Fruit fly (Drosophila melanogaster) whole organism, adult: ENCODE data around the gene CG31776.

Source experiments
- CG11617 ChIP-seq: fragments of 200-800 bp; sonication (Bioruptor generic); optimal IDR thresholded peaks from 2 replicates; lab custom pipeline; 2017; ENCODE audit warnings: mild to moderate bottlenecking, missing biosample characterization, missing genetic modification reagents, missing genetic modification characterization
- CG12768 ChIP-seq: fragments of 200-800 bp; sonication (Bioruptor generic); optimal IDR thresholded peaks from 2 replicates; lab custom pipeline; 2017; ENCODE audit warnings: missing biosample characterization, missing genetic modification characterization, mild to moderate bottlenecking, moderate library complexity, missing genetic modification reagents
- CG14711 ChIP-seq: fragments of 200-800 bp; sonication (Bioruptor generic); optimal IDR thresholded peaks from 2 replicates; lab custom pipeline; 2018; ENCODE audit warnings: missing biosample characterization, mild to moderate bottlenecking, missing genetic modification characterization, moderate library complexity
- CG1620 ChIP-seq: fragments of 200-800 bp; sonication (Bioruptor generic); optimal IDR thresholded peaks from 2 replicates; lab custom pipeline; 2016; ENCODE audit warnings: missing biosample characterization, missing genetic modification characterization
- CG33017 ChIP-seq: fragments of 200-800 bp; sonication (Bioruptor generic); optimal IDR thresholded peaks from 2 replicates; lab custom pipeline; 2018; ENCODE audit warnings: missing biosample characterization, mild to moderate bottlenecking, missing genetic modification characterization, moderate library complexity
- CG5204 ChIP-seq: fragments of 200-800 bp; sonication (Bioruptor generic); optimal IDR thresholded peaks from 2 replicates; lab custom pipeline; 2016; ENCODE audit warnings: missing biosample characterization, missing genetic modification characterization
- CG7045 ChIP-seq: fragments of 200-800 bp; sonication (Bioruptor generic); optimal IDR thresholded peaks from 2 replicates; lab custom pipeline; 2017; ENCODE audit warnings: missing biosample characterization, mild to moderate bottlenecking, missing genetic modification characterization
- CG7101 ChIP-seq: fragments of 200-800 bp; sonication (Bioruptor generic); optimal IDR thresholded peaks from 2 replicates; lab custom pipeline; 2018; ENCODE audit warnings: missing biosample characterization, mild to moderate bottlenecking, missing genetic modification characterization, moderate library complexity
- Clk ChIP-seq: fragments of 200-800 bp; sonication (Bioruptor generic); optimal IDR thresholded peaks from 2 replicates; lab custom pipeline; 2017; ENCODE audit warnings: missing biosample characterization, missing genetic modification characterization
- Crg-1 ChIP-seq: fragments of 200-800 bp; sonication (Bioruptor generic); optimal IDR thresholded peaks from 2 replicates; lab custom pipeline; 2016; ENCODE audit warnings: missing biosample characterization, missing genetic modification characterization
- Hr96 ChIP-seq: fragments of 200-800 bp; sonication (Bioruptor generic); optimal IDR thresholded peaks from 2 replicates; lab custom pipeline; 2016; ENCODE audit warnings: missing biosample characterization, missing genetic modification characterization
- Mnt ChIP-seq: fragments of 200-800 bp; sonication (Bioruptor generic); optimal IDR thresholded peaks from 2 replicates; lab custom pipeline; 2016; ENCODE audit warnings: missing biosample characterization, mild to moderate bottlenecking, missing genetic modification characterization
- bab1 ChIP-seq: fragments of 200-800 bp; sonication (Bioruptor generic); optimal IDR thresholded peaks from 3 replicates; lab custom pipeline; 2019; ENCODE audit warnings: missing biosample characterization, mild to moderate bottlenecking, missing genetic modification characterization, moderate library complexity
- cic ChIP-seq: fragments of 200-800 bp; sonication (Bioruptor generic); optimal IDR thresholded peaks from 2 replicates; lab custom pipeline; 2017; ENCODE audit warnings: missing biosample characterization, mild to moderate bottlenecking, missing genetic modification characterization, moderate library complexity
- cnc ChIP-seq, 2 experiments: fragments of >200 bp; optimal IDR thresholded peaks; 2 replicates each; lab custom pipeline; 2017
- kay ChIP-seq: fragments of 200-800 bp; sonication (Bioruptor generic); peaks from one replicate; lab custom pipeline; 2016; ENCODE audit warnings: missing biosample characterization, missing genetic modification characterization, borderline replicate concordance
- ovo ChIP-seq: fragments of 200-800 bp; sonication (Bioruptor generic); optimal IDR thresholded peaks from 2 replicates; lab custom pipeline; 2016; ENCODE audit warnings: missing biosample characterization, missing genetic modification characterization
- pad ChIP-seq: fragments of 200-800 bp; sonication (Bioruptor generic); optimal IDR thresholded peaks from 3 replicates; lab custom pipeline; 2017; ENCODE audit warnings: missing biosample characterization, missing genetic modification characterization, mild to moderate bottlenecking, moderate library complexity, missing genetic modification reagents
- tj ChIP-seq: fragments of 200-800 bp; sonication (Bioruptor generic); optimal IDR thresholded peaks from 3 replicates; lab custom pipeline; 2017; ENCODE audit warnings: missing biosample characterization, mild to moderate bottlenecking, missing genetic modification characterization, moderate library complexity
- toe ChIP-seq: fragments of 200-800 bp; sonication (Bioruptor generic); optimal IDR thresholded peaks from 2 replicates; lab custom pipeline; 2016; ENCODE audit warnings: missing biosample characterization, missing genetic modification characterization

CG31776 gene

DNA sequence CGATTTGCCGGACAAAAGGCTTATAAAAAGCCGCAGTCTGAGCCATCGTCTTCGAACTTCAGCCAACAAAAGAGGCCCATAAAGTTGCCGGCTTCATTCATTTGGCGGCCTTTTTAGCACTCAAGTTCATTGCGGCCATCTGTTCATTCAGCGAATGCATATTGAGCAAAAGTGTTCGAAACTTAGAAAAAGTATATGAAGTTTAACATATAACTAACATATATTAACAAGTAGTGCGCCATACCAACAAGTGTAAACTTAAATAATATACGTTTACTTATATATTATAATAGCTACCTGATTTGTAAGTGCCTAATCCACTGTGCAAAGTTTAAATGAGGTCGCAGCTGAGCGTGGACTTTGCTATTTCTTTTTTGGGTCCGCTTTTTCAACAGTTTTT, 33.6 kb upstream of the CG31776 start:
- TF ChIP-seq cic (GFP tag; lab: Kevin White, UChicago) (no peak), Hr96 (GFP tag; lab: Kevin White, UChicago) (no peak), CG5204 (no peak), tj (GFP tag; lab: Kevin White, UChicago) (no peak), CG11617 (GFP tag; lab: Kevin White, UChicago) (no peak), CG33017 (tag; lab: Kevin White, UChicago) (no peak), CG12768 (GFP tag; lab: Kevin White, UChicago) (no peak), ovo (no peak), pad (GFP tag; lab: Kevin White, UChicago) (no peak), Mnt (GFP tag; lab: Kevin White, UChicago) (no peak), CG1620 (GFP tag; lab: Kevin White, UChicago) (no peak), CG14711 (tag; lab: Kevin White, UChicago) (no peak), kay (no peak)

DNA sequence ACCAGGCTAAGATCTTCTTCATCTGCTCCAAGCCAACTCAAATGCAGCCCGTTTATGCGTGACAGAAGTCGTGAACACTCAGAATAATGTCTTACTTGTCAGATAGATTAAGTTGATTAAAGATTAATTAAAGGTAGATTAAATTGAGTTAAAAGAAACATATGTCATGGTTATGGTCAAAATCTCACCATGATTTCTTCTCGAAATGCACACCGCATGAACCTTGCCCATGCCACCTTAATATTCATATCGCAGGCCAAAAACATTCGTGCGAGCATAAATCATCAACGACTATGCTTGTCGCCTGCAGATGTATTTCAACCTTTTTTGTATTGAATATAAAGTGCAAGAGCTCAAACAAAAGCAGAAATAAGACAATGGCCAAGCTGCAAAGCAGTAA, 32.9 kb upstream of the CG31776 start:
- TF ChIP-seq CG33017 (tag; lab: Kevin White, UChicago) (peak; percentile 25), ovo (no peak), CG14711 (tag; lab: Kevin White, UChicago) (peak; percentile 3), CG5204 (no peak), CG7101 (tag; lab: Kevin White, UChicago) (no peak)

DNA sequence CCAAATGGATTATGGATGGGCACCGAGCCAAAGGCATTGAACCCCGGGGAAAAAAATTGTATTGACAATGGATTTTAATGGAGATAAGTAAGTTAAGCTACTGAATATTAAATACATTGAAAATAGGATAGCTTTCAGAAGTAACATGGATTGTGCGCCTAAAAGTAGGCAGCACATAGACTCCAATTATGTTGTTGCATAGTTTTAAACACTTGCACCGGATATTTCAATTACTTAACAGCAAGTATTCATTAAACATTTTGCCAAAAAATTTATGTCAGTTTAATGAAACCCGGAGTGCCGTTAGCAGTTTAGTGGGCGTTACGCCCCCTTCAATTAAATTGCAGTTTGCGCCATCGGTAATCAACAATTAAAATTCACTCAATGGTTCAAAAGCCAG, 31.9 kb upstream of the CG31776 start:
- no peak for TF ChIP-seq CG14711 (tag; lab: Kevin White, UChicago)
- no peak for TF ChIP-seq CG33017 (tag; lab: Kevin White, UChicago)
- no peak for TF ChIP-seq Crg-1 (GFP tag; lab: Kevin White, UChicago)
- no peak for TF ChIP-seq CG5204
- TF ChIP-seq CG12768 (GFP tag; lab: Kevin White, UChicago), result no peak
- no peak for TF ChIP-seq bab1
- no peak for TF ChIP-seq Hr96 (GFP tag; lab: Kevin White, UChicago)
- TF ChIP-seq kay, result no peak
- no peak for TF ChIP-seq Clk
- no peak for TF ChIP-seq pad (GFP tag; lab: Kevin White, UChicago)
- no peak for TF ChIP-seq toe
- no peak for TF ChIP-seq CG7045 (GFP tag; lab: Kevin White, UChicago)
- no peak for TF ChIP-seq CG7101 (tag; lab: Kevin White, UChicago)
- no peak for TF ChIP-seq CG1620 (GFP tag; lab: Kevin White, UChicago)
- no peak for TF ChIP-seq cic (GFP tag; lab: Kevin White, UChicago)
- no peak for TF ChIP-seq CG11617 (GFP tag; lab: Kevin White, UChicago)
- no peak for TF ChIP-seq ovo
- no peak for TF ChIP-seq tj (GFP tag; lab: Kevin White, UChicago)
- TF ChIP-seq Mnt (GFP tag; lab: Kevin White, UChicago), result no peak
- TF ChIP-seq cnc (optimal IDR thresholded peaks at IDR 0.05; lab: Kevin White, UChicago), result no peak

DNA sequence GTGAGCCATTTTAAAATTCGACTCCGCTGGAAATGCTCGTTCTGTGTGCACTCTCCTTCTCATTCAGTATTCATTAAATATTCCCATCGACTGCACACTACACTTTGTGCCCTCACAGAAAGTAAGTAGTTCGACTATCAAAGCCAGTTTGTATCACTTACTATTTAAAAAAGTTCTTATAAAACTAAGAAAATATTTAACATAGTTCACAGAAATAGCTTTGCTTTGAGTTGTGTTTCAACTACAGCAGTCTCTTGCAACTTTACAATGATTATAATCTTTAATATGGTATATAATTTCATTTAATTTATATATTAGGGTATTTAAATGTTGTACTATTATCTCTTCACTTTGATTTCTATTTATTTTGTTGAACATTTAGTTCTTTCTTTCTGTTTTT, 30.5 kb upstream of the CG31776 start:
- TF ChIP-seq CG11617 (GFP tag; lab: Kevin White, UChicago), result no peak
- no peak for TF ChIP-seq bab1
- TF ChIP-seq CG12768 (GFP tag; lab: Kevin White, UChicago), result no peak
- TF ChIP-seq CG14711 (tag; lab: Kevin White, UChicago), result no peak
- no peak for TF ChIP-seq cic (GFP tag; lab: Kevin White, UChicago)
- no peak for TF ChIP-seq cnc (optimal IDR thresholded peaks at IDR 0.05; lab: Kevin White, UChicago)
- no peak for TF ChIP-seq kay
- TF ChIP-seq CG33017 (tag; lab: Kevin White, UChicago), result no peak
- TF ChIP-seq Crg-1 (GFP tag; lab: Kevin White, UChicago), result no peak
- TF ChIP-seq CG5204, result no peak
- no peak for TF ChIP-seq pad (GFP tag; lab: Kevin White, UChicago)
- TF ChIP-seq toe, result no peak
- no peak for TF ChIP-seq CG1620 (GFP tag; lab: Kevin White, UChicago)
- no peak for TF ChIP-seq Mnt (GFP tag; lab: Kevin White, UChicago)
- no peak for TF ChIP-seq CG7101 (tag; lab: Kevin White, UChicago)
- TF ChIP-seq Clk, result no peak
- TF ChIP-seq CG7045 (GFP tag; lab: Kevin White, UChicago), result no peak
- no peak for TF ChIP-seq tj (GFP tag; lab: Kevin White, UChicago)
- no peak for TF ChIP-seq ovo
- no peak for TF ChIP-seq Hr96 (GFP tag; lab: Kevin White, UChicago)

dm6 chr2L:3440322-3440721, 29.7 kb upstream of the CG31776 start:
- TF ChIP-seq toe (no peak), tj (GFP tag; lab: Kevin White, UChicago) (no peak), Crg-1 (GFP tag; lab: Kevin White, UChicago) (no peak), pad (GFP tag; lab: Kevin White, UChicago) (no peak), CG14711 (tag; lab: Kevin White, UChicago) (no peak), kay (no peak), cic (GFP tag; lab: Kevin White, UChicago) (no peak), CG7101 (tag; lab: Kevin White, UChicago) (no peak), bab1 (no peak), CG5204 (no peak), Clk (no peak), CG12768 (GFP tag; lab: Kevin White, UChicago) (no peak), cnc (optimal IDR thresholded peaks at IDR 0.05; lab: Kevin White, UChicago) (no peak)

- TF ChIP-seq Hr96 (GFP tag; lab: Kevin White, UChicago), result no peak
- TF ChIP-seq CG7101 (tag; lab: Kevin White, UChicago), result no peak
- TF ChIP-seq CG5204, result no peak
- TF ChIP-seq Crg-1 (GFP tag; lab: Kevin White, UChicago), result no peak
- no peak for TF ChIP-seq kay
Observed at dm6 chr2L:3441158-3441557, 28.8 kb upstream of the CG31776 start.
